Worm (Caenorhabditis elegans): ENCODE results near the gene F09E10.6.

Gene F09E10.6

DNA sequence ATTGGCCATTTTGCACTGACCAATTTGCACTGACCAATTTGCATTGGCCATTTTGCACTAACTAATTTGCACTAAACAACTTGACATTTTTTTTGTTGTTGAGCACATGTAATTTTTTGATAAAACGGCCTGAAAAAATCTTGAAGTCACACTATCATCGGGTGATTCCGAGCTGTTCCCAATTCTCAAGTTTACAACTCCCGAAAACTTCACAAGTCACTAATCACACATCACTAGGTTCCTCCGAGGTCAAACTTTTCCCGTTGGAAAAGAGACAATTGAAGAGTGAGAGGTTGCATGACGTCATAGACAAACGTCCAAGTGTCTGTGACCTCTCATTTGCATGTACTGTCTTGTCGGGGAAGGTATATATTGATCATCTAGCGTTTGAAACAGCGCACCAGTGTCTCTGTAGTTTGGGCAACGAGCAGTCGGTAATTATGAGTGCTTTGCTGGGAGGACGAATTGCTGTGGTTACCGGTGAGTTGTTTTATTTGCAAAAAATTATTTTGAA lies 11.3 kb downstream of the F09E10.6 start, which contains the start of the genes D1005.10 and dhs-25:
TSS of gene D1005.10 (minus strand) at position 51 of the 514 bp plus-strand sequence.
TSS of gene dhs-25 (plus strand) at position 398 of the 514 bp plus-strand sequence.
- TF ChIP-seq pes-1 (GFP tag; IDR thresholded peaks at IDR 0.05): no peak
- TF ChIP-seq hmg-4 (GFP tag; optimal IDR thresholded peaks at IDR 0.05): no peak
- TF ChIP-seq F13C5.2 (tag; optimal IDR thresholded peaks at IDR 0.05): no peak

DNA sequence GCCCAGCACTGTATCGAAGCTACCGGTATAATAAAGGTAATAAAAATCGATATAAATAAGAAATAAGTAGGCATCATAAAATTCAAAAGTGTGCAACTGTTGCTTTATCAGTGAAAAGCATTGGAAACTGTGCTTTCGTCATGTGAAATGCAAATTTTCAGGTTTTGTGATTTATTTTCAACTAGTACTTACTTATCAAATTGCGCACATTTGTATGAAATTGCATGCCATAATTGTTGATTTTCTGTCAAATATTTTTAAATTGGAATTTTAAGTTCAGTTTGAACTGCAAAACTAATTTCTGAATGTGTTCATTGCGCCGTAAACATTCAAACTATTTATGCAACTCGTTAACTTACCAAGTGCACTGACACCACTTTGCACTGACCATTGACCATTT lies 11.8 kb downstream of the F09E10.6 start, which contains the start of gene D1005.4:
TSS of gene D1005.4 (minus strand) at position 101 of the 400 bp plus-strand sequence.
- TF ChIP-seq ceh-36 (tag; optimal IDR thresholded peaks at IDR 0.05) (no peak), hmg-4 (GFP tag; optimal IDR thresholded peaks at IDR 0.05) (no peak), pes-1 (GFP tag; IDR thresholded peaks at IDR 0.05) (no peak), ama-1 (optimal IDR thresholded peaks at IDR 0.05) (no peak), sea-1 (GFP tag; conservative IDR thresholded peaks at IDR 0.05) (no peak), F13C5.2 (tag; optimal IDR thresholded peaks at IDR 0.05) (no peak), B0310.2 (tag; optimal IDR thresholded peaks at IDR 0.05) (no peak)

DNA sequence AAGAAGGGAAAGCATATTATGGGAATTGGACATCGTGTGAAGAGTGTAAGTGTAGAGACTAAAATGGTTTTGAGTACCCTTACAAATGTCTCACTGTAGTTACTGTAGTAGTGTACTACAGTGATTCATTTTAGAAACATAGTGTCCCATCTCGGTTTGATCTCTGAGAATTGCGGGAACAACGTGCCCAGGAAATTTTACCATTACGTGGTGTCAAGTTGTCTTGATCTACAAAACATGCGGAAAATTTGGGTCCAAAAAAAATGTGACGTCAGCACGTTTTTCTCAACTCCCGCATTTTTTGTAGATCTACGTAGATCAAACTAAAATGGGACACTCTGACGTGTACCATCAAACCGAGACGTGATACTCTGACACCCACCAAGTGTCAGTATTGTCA lies 14.3 kb downstream of the F09E10.6 start:
- TF ChIP-seq scrt-1 (GFP tag; IDR thresholded peaks at IDR 0.05) (no peak), ets-7 (tag; optimal IDR thresholded peaks at IDR 0.05) (no peak), tbx-11 (GFP tag; IDR thresholded peaks at IDR 0.05) (no peak), ceh-36 (tag; optimal IDR thresholded peaks at IDR 0.05) (no peak), ama-1 (optimal IDR thresholded peaks at IDR 0.05) (no peak), F13C5.2 (tag; optimal IDR thresholded peaks at IDR 0.05) (no peak), aly-1 (tag; optimal IDR thresholded peaks at IDR 0.05) (no peak), tra-4 (tag; optimal IDR thresholded peaks at IDR 0.05) (no peak), pes-1 (GFP tag; IDR thresholded peaks at IDR 0.05) (no peak), hmbx-1 (tag; optimal IDR thresholded peaks at IDR 0.05) (no peak), sea-1 (GFP tag; conservative IDR thresholded peaks at IDR 0.05) (no peak), ceh-13 (GFP tag; optimal IDR thresholded peaks at IDR 0.05) (no peak), flt-1 (GFP tag; IDR thresholded peaks at IDR 0.05) (no peak), hnd-1 (tag; optimal IDR thresholded peaks at IDR 0.05) (no peak), tbx-37 (GFP tag; conservative IDR thresholded peaks at IDR 0.05) (no peak), hmg-4 (GFP tag; optimal IDR thresholded peaks at IDR 0.05) (no peak), B0310.2 (tag; optimal IDR thresholded peaks at IDR 0.05) (no peak)

DNA sequence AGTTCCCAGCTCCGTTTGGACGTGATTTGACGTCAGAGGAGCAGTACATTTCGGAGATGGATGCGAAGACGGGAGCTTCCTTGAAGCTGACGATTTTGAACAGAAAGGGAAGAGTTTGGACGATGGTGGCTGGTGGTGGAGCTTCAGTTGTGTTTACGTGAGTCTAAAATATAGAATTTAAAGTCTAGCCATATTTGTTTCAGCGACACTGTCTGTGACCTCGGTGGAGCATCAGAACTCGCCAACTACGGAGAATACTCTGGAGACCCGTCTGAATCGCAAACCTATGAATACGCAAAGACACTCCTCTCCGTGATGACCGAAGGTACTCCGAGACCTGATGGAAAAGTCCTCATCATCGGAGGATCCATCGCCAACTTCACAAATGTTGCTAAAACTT lies 16.9 kb downstream of the F09E10.6 start:
- TF ChIP-seq sea-1 (GFP tag; conservative IDR thresholded peaks at IDR 0.05): no peak
- TF ChIP-seq pes-1 (GFP tag; IDR thresholded peaks at IDR 0.05): no peak
- TF ChIP-seq hmbx-1 (tag; optimal IDR thresholded peaks at IDR 0.05): no peak
- TF ChIP-seq hmg-4 (GFP tag; optimal IDR thresholded peaks at IDR 0.05): no peak
- TF ChIP-seq ceh-36 (tag; optimal IDR thresholded peaks at IDR 0.05): no peak
- no peak for TF ChIP-seq ets-7 (tag; optimal IDR thresholded peaks at IDR 0.05)
- no peak for TF ChIP-seq B0310.2 (tag; optimal IDR thresholded peaks at IDR 0.05)
- TF ChIP-seq tra-4 (tag; optimal IDR thresholded peaks at IDR 0.05): no peak
- TF ChIP-seq scrt-1 (GFP tag; IDR thresholded peaks at IDR 0.05): no peak
- no peak for TF ChIP-seq tbx-11 (GFP tag; IDR thresholded peaks at IDR 0.05)
- TF ChIP-seq ama-1 (optimal IDR thresholded peaks at IDR 0.05): no peak
- TF ChIP-seq hnd-1 (tag; optimal IDR thresholded peaks at IDR 0.05): no peak
- TF ChIP-seq flt-1 (GFP tag; IDR thresholded peaks at IDR 0.05): no peak
- TF ChIP-seq ceh-13 (GFP tag; optimal IDR thresholded peaks at IDR 0.05): no peak
- TF ChIP-seq aly-1 (tag; optimal IDR thresholded peaks at IDR 0.05): no peak
- no peak for TF ChIP-seq F13C5.2 (tag; optimal IDR thresholded peaks at IDR 0.05)
- no peak for TF ChIP-seq tbx-37 (GFP tag; conservative IDR thresholded peaks at IDR 0.05)

DNA sequence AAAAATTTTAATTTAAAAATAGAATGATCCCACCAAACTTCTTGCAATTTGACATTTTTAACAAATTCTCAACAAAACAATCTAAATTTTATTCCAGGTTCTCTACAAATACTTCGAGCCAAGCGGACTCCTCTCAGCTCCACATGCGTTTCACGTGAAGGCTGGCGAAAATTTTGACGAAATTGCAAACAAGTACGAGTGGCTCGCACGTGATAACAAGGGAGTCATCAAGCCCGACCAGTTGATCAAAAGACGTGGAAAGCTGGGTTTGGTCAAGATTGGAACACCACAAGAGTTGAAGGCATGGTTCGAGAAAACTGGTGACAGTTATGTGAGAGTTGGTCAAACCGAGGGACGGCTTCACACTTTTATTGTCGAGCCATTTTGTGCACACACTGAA lies 17.8 kb downstream of the F09E10.6 start:
- TF ChIP-seq tbx-37 (GFP tag; conservative IDR thresholded peaks at IDR 0.05) (no peak), aly-1 (tag; optimal IDR thresholded peaks at IDR 0.05) (no peak), hmg-4 (GFP tag; optimal IDR thresholded peaks at IDR 0.05) (no peak), tra-4 (tag; optimal IDR thresholded peaks at IDR 0.05) (no peak), ceh-36 (tag; optimal IDR thresholded peaks at IDR 0.05) (no peak), B0310.2 (tag; optimal IDR thresholded peaks at IDR 0.05) (no peak), tbx-11 (GFP tag; IDR thresholded peaks at IDR 0.05) (no peak), ama-1 (optimal IDR thresholded peaks at IDR 0.05) (no peak), hmbx-1 (tag; optimal IDR thresholded peaks at IDR 0.05) (no peak), sea-1 (GFP tag; conservative IDR thresholded peaks at IDR 0.05) (no peak), F13C5.2 (tag; optimal IDR thresholded peaks at IDR 0.05) (no peak), ceh-13 (GFP tag; optimal IDR thresholded peaks at IDR 0.05) (no peak), flt-1 (GFP tag; IDR thresholded peaks at IDR 0.05) (no peak), ets-7 (tag; optimal IDR thresholded peaks at IDR 0.05) (no peak), scrt-1 (GFP tag; IDR thresholded peaks at IDR 0.05) (no peak), hnd-1 (tag; optimal IDR thresholded peaks at IDR 0.05) (no peak), pes-1 (GFP tag; IDR thresholded peaks at IDR 0.05) (no peak)

DNA sequence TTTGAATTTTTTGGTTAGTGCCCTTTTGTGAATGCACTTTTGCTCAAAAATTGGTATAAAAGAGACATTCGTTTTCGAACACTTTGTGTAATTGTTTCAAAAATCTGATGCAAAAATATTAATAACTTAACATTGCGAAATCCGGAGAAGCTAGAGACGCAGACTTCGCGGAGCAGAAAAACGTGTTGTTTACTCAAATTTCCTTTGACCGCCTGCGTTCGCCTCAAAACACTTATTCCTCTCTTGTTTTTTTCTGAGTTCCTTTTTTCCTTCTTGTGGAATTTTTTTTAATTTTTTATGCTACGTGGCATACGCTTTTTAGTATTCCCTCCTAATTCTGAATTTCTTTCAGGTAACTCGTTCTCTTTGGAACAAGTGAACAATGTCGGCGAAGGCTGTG lies 18.3 kb downstream of the F09E10.6 start, which contains the start of gene acly-1:
TSS of gene acly-1 (plus strand) at position 353 of the 400 bp plus-strand sequence.
- TF ChIP-seq B0310.2 (tag; optimal IDR thresholded peaks at IDR 0.05) (no peak), scrt-1 (GFP tag; IDR thresholded peaks at IDR 0.05) (no peak), aly-1 (tag; optimal IDR thresholded peaks at IDR 0.05) (no peak), ets-7 (tag; optimal IDR thresholded peaks at IDR 0.05) (no peak), tbx-11 (GFP tag; IDR thresholded peaks at IDR 0.05) (no peak), pes-1 (GFP tag; IDR thresholded peaks at IDR 0.05) (no peak)

DNA sequence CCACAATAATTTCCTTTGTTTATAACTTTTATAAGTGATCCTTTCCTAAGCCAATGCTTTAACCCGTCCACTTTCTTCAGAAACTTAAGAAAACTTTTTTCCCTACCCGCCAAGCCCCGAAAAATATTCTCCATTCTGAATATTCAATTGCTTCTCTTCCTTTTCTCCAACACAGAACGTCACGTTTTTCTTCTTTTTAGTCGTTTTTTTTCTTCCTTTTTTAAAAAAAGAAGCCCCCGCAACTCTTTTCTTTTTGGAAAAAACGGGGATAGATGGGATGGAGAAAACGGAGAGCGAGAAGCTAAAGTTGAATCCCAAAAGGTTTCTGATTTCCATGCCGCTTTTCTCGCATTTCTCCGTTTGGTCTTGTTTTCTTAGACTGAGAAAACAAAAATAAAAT lies 18.9 kb downstream of the F09E10.6 start:
- no peak for TF ChIP-seq aly-1 (tag; optimal IDR thresholded peaks at IDR 0.05)
- TF ChIP-seq ceh-13 (GFP tag; optimal IDR thresholded peaks at IDR 0.05): no peak
- TF ChIP-seq ceh-36 (tag; optimal IDR thresholded peaks at IDR 0.05): no peak
- no peak for TF ChIP-seq hnd-1 (tag; optimal IDR thresholded peaks at IDR 0.05)
- TF ChIP-seq pes-1 (GFP tag; IDR thresholded peaks at IDR 0.05): no peak
- no peak for TF ChIP-seq ama-1 (optimal IDR thresholded peaks at IDR 0.05)
- no peak for TF ChIP-seq B0310.2 (tag; optimal IDR thresholded peaks at IDR 0.05)
- TF ChIP-seq hmg-4 (GFP tag; optimal IDR thresholded peaks at IDR 0.05): no peak
- TF ChIP-seq hmbx-1 (tag; optimal IDR thresholded peaks at IDR 0.05): no peak
- no peak for TF ChIP-seq F13C5.2 (tag; optimal IDR thresholded peaks at IDR 0.05)
- no peak for TF ChIP-seq ets-7 (tag; optimal IDR thresholded peaks at IDR 0.05)
- no peak for TF ChIP-seq tbx-11 (GFP tag; IDR thresholded peaks at IDR 0.05)
- TF ChIP-seq sea-1 (GFP tag; conservative IDR thresholded peaks at IDR 0.05): no peak
- no peak for TF ChIP-seq scrt-1 (GFP tag; IDR thresholded peaks at IDR 0.05)
- TF ChIP-seq tbx-37 (GFP tag; conservative IDR thresholded peaks at IDR 0.05): no peak
- TF ChIP-seq flt-1 (GFP tag; IDR thresholded peaks at IDR 0.05): no peak
- TF ChIP-seq tra-4 (tag; optimal IDR thresholded peaks at IDR 0.05): no peak

All from whole organism, early embryonic.